Worm (Caenorhabditis elegans): ENCODE data around the gene C36C9.12.

- TF ChIP-seq pqm-1 (tag; optimal IDR thresholded peaks at IDR 0.05) (no peak), ceh-31 (tag; optimal IDR thresholded peaks at IDR 0.05) (no peak), nfya-1 (tag; optimal IDR thresholded peaks at IDR 0.05) (no peak), hlh-30 (tag; optimal IDR thresholded peaks at IDR 0.05; ENCODE audit: insufficient read depth) (no peak), gmeb-2 (tag; optimal IDR thresholded peaks at IDR 0.05) (no peak), rnt-1 (tag; optimal IDR thresholded peaks at IDR 0.05) (no peak), pha-2 (tag; optimal IDR thresholded peaks at IDR 0.05) (no peak), ceh-45 (GFP tag; IDR thresholded peaks at IDR 0.05) (no peak), ceh-9 (tag; optimal IDR thresholded peaks at IDR 0.05) (no peak), unc-3 (GFP tag; conservative IDR thresholded peaks at IDR 0.05) (no peak), unc-3 (tag; optimal IDR thresholded peaks at IDR 0.05) (no peak), pha-4 (tag; optimal IDR thresholded peaks at IDR 0.05) (no peak), ama-1 (optimal IDR thresholded peaks at IDR 0.05) (no peak), nhr-11 (tag; optimal IDR thresholded peaks at IDR 0.05) (no peak), ceh-2 (tag; optimal IDR thresholded peaks at IDR 0.05) (no peak)
Measured at ce11 chrX:1737606-1738005, 47.7 kb upstream of the C36C9.12 start, which contains the start of gene F07G6.10.
